Fruit fly (Drosophila melanogaster) whole organism, embryonic: ENCODE measurements around the gene CanB.

Experiments used
- Antp ChIP-seq: fragments of 200-800 bp; sonication (Bioruptor generic); optimal IDR thresholded peaks from 3 replicates; lab custom pipeline; 2016; ENCODE audit warnings: missing biosample characterization, missing genetic modification characterization
- BtbVII ChIP-seq: fragments of 200-800 bp; sonication (Bioruptor generic); optimal IDR thresholded peaks from 3 replicates; lab custom pipeline; 2017; ENCODE audit warnings: missing biosample characterization, mild to moderate bottlenecking, missing genetic modification characterization
- CG10565 ChIP-seq: fragments of 200-800 bp; sonication (Bioruptor generic); optimal IDR thresholded peaks from 3 replicates; lab custom pipeline; 2016; ENCODE audit warnings: missing biosample characterization, mild to moderate bottlenecking, missing genetic modification characterization
- CG10654 ChIP-seq: fragments of 200-800 bp; sonication (Bioruptor generic); optimal IDR thresholded peaks from 2 replicates; lab custom pipeline; 2016; ENCODE audit warnings: missing biosample characterization, missing genetic modification characterization
- CG12155 ChIP-seq: fragments of 200-800 bp; sonication (Bioruptor generic); optimal IDR thresholded peaks from 3 replicates; lab custom pipeline; 2016; ENCODE audit warnings: missing biosample characterization, missing genetic modification characterization
- CG14441 ChIP-seq: fragments of 200-800 bp; sonication (Bioruptor generic); IDR thresholded peaks from 2 replicates; pipeline ENCODE4 v1.3.6; 2022; ENCODE audit warnings: missing biosample characterization, missing genetic modification characterization
- CG14667 ChIP-seq: fragments of 200-800 bp; sonication (Bioruptor generic); IDR thresholded peaks from 2 replicates; pipeline ENCODE4 v1.3.6; 2022; ENCODE audit warnings: missing biosample characterization, missing genetic modification characterization
- CG15073 ChIP-seq: fragments of 200-800 bp; sonication (Bioruptor generic); optimal IDR thresholded peaks from 2 replicates; lab custom pipeline; 2016; ENCODE audit warnings: missing biosample characterization, missing genetic modification characterization
- CG15514 ChIP-seq: fragments of 200-800 bp; sonication (Bioruptor generic); optimal IDR thresholded peaks from 3 replicates; lab custom pipeline; 2017; ENCODE audit warnings: missing biosample characterization, missing genetic modification characterization, mild to moderate bottlenecking, moderate library complexity, missing genetic modification reagents
- CG16813 ChIP-seq: fragments of 200-800 bp; sonication (Bioruptor generic); IDR thresholded peaks from 3 replicates; pipeline ENCODE4 v1.3.6; 2022; ENCODE audit warnings: missing biosample characterization, missing genetic modification characterization; ENCODE audit not compliant: partially characterized antibody
- CG16815 ChIP-seq: fragments of 200-800 bp; sonication (Bioruptor generic); optimal IDR thresholded peaks from 3 replicates; lab custom pipeline; 2017; ENCODE audit warnings: missing biosample characterization, mild to moderate bottlenecking, missing genetic modification characterization
- CG17361 ChIP-seq: fragments of 200-800 bp; sonication (Bioruptor generic); IDR thresholded peaks from 3 replicates; pipeline ENCODE4 v1.3.6; 2022; ENCODE audit warnings: missing biosample characterization, missing genetic modification characterization
- CG3065 ChIP-seq: fragments of 200-800 bp; sonication (Bioruptor generic); optimal IDR thresholded peaks from 2 replicates; lab custom pipeline; 2016; ENCODE audit warnings: missing biosample characterization, missing genetic modification characterization
- CG33557 ChIP-seq: fragments of 200-800 bp; sonication (Bioruptor generic); optimal IDR thresholded peaks from 2 replicates; lab custom pipeline; 2019; ENCODE audit warnings: missing biosample characterization, mild to moderate bottlenecking, missing genetic modification characterization, moderate library complexity
- CG6175 ChIP-seq: fragments of 200-800 bp; sonication (Bioruptor generic); IDR thresholded peaks from 3 replicates; pipeline ENCODE4 v1.3.6; 2022; ENCODE audit warnings: missing biosample characterization, missing genetic modification characterization
- CG6654 ChIP-seq: fragments of 200-800 bp; sonication (Bioruptor generic); optimal IDR thresholded peaks from 2 replicates; lab custom pipeline; 2017; ENCODE audit warnings: missing biosample characterization, mild to moderate bottlenecking, missing genetic modification characterization
- CG7963 ChIP-seq: fragments of 200-800 bp; sonication (Bioruptor generic); IDR thresholded peaks from 3 replicates; pipeline ENCODE4 v1.3.6; 2022; ENCODE audit warnings: missing biosample characterization, missing genetic modification characterization; ENCODE audit not compliant: partially characterized antibody
- CG7987 ChIP-seq: fragments of 200-800 bp; sonication (Bioruptor generic); optimal IDR thresholded peaks from 2 replicates; lab custom pipeline; 2018; ENCODE audit warnings: missing biosample characterization, mild to moderate bottlenecking, missing genetic modification characterization, moderate library complexity
- CG8388 ChIP-seq: fragments of 200-800 bp; sonication (Bioruptor generic); optimal IDR thresholded peaks from 2 replicates; lab custom pipeline; 2019; ENCODE audit warnings: missing biosample characterization, mild to moderate bottlenecking, missing genetic modification characterization, moderate library complexity
- CG9609 ChIP-seq: fragments of 200-800 bp; sonication (Bioruptor generic); optimal IDR thresholded peaks from 3 replicates; lab custom pipeline; 2016; ENCODE audit warnings: missing biosample characterization, missing genetic modification characterization
- CHES-1-like ChIP-seq: fragments of 200-800 bp; sonication (Bioruptor generic); optimal IDR thresholded peaks from 2 replicates; lab custom pipeline; 2016; ENCODE audit warnings: missing biosample characterization, missing genetic modification characterization
- Dek ChIP-seq: fragments of 200-800 bp; sonication (Bioruptor generic); optimal IDR thresholded peaks from 3 replicates; lab custom pipeline; 2019; ENCODE audit warnings: missing biosample characterization, mild to moderate bottlenecking, missing genetic modification characterization, moderate library complexity
- Dll ChIP-seq: fragments of 200-800 bp; sonication (Bioruptor generic); IDR thresholded peaks from 4 replicates; pipeline ENCODE4 v1.3.6; 2022; ENCODE audit warnings: missing biosample characterization, missing genetic modification characterization; ENCODE audit not compliant: partially characterized antibody
- Elba2 ChIP-seq: fragments of 200-800 bp; sonication (Bioruptor generic); optimal IDR thresholded peaks from 3 replicates; lab custom pipeline; 2016; ENCODE audit warnings: missing biosample characterization, missing genetic modification characterization
- GATAe ChIP-seq: fragments of 200-800 bp; sonication (Bioruptor generic); conservative IDR thresholded peaks from 2 replicates; pipeline ENCODE4 v1.3.6; 2022; ENCODE audit warnings: missing biosample characterization, missing genetic modification characterization
- HLH3B ChIP-seq: fragments of 200-800 bp; sonication (Bioruptor generic); IDR thresholded peaks from 2 replicates; pipeline ENCODE4 v1.3.6; 2022; ENCODE audit warnings: missing biosample characterization, missing genetic modification characterization
- Hmr ChIP-seq: fragments of 200-800 bp; sonication (Bioruptor generic); optimal IDR thresholded peaks from 3 replicates; lab custom pipeline; 2017; ENCODE audit warnings: mild to moderate bottlenecking, missing biosample characterization, missing genetic modification reagents, missing genetic modification characterization
- Lhr ChIP-seq: fragments of 200-800 bp; sonication (Bioruptor generic); optimal IDR thresholded peaks from 3 replicates; lab custom pipeline; 2017; ENCODE audit warnings: mild to moderate bottlenecking, missing biosample characterization, missing genetic modification reagents, missing genetic modification characterization
- Lim3 ChIP-seq: fragments of 200-800 bp; sonication (Bioruptor generic); IDR thresholded peaks from 2 replicates; pipeline ENCODE4 v1.3.6; 2022; ENCODE audit warnings: missing biosample characterization, missing genetic modification characterization
- Taf1 ChIP-seq: fragments of 200-800 bp; sonication (Bioruptor generic); IDR thresholded peaks from 2 replicates; pipeline ENCODE4 v1.3.6; 2022; ENCODE audit warnings: missing biosample characterization, missing genetic modification characterization
- bigmax ChIP-seq: fragments of 200-800 bp; sonication (Bioruptor generic); optimal IDR thresholded peaks from 2 replicates; lab custom pipeline; 2018; ENCODE audit warnings: missing biosample characterization, mild to moderate bottlenecking, missing genetic modification characterization
- bsh ChIP-seq, 2 experiments: fragments of 200-800 bp; sonication (Bioruptor generic); optimal IDR thresholded peaks; 2 replicates each; lab custom pipeline; 2017 to 2018; ENCODE audit warnings: mild to moderate bottlenecking in 2 of 2, missing biosample characterization in 2 of 2, missing genetic modification characterization in 2 of 2, moderate library complexity in 1 of 2
- dpn ChIP-seq, 2 experiments: fragments of 200-800 bp; sonication (Bioruptor generic); optimal IDR thresholded peaks; 3 replicates each; lab custom pipeline; 2016; ENCODE audit warnings: missing biosample characterization in 2 of 2, missing genetic modification characterization in 2 of 2
- emc ChIP-seq: fragments of 200-800 bp; sonication (Bioruptor generic); optimal IDR thresholded peaks from 2 replicates; lab custom pipeline; 2016; ENCODE audit warnings: missing biosample characterization, missing genetic modification characterization
- exex ChIP-seq: fragments of 200-800 bp; sonication (Bioruptor generic); optimal IDR thresholded peaks from 4 replicates; lab custom pipeline; 2018; ENCODE audit warnings: missing biosample characterization, mild to moderate bottlenecking, missing genetic modification characterization, moderate library complexity
- fd96Cb ChIP-seq: fragments of 200-800 bp; sonication (Bioruptor generic); optimal IDR thresholded peaks from 2 replicates; lab custom pipeline; 2018; ENCODE audit warnings: missing biosample characterization, mild to moderate bottlenecking, missing genetic modification characterization, moderate library complexity
- gfzf ChIP-seq: fragments of 200-800 bp; sonication (Bioruptor generic); optimal IDR thresholded peaks from 2 replicates; lab custom pipeline; 2016; ENCODE audit warnings: missing biosample characterization, mild to moderate bottlenecking, missing genetic modification characterization, moderate library complexity
- gsb ChIP-seq: fragments of 200-800 bp; sonication (Bioruptor generic); IDR thresholded peaks from 2 replicates; pipeline ENCODE4 v1.3.6; 2022; ENCODE audit warnings: missing biosample characterization, missing genetic modification characterization
- hbn ChIP-seq: fragments of 200-800 bp; sonication (Bioruptor generic); IDR thresholded peaks from 2 replicates; pipeline ENCODE4 v1.3.6; 2022; ENCODE audit warnings: missing biosample characterization, missing genetic modification characterization; ENCODE audit not compliant: partially characterized antibody
- lov ChIP-seq, 2 experiments: fragments of 200-800 bp in 1 of 2; fragments of >200 bp in 1 of 2; sonication (Bioruptor generic) in 1 of 2; IDR thresholded peaks in 1 of 2; optimal IDR thresholded peaks in 1 of 2; 2 replicates in 1 of 2; 3 replicates in 1 of 2; pipeline versions ENCODE4 v1.3.6 to Lab custom; 2017 to 2022; ENCODE audit warnings: missing biosample characterization in 1 of 2, missing genetic modification characterization in 1 of 2
- oc ChIP-seq: fragments of 200-800 bp; sonication (Bioruptor generic); optimal IDR thresholded peaks from 2 replicates; lab custom pipeline; 2018; ENCODE audit warnings: missing biosample characterization, mild to moderate bottlenecking, missing genetic modification characterization, moderate library complexity
- pita ChIP-seq: fragments of 200-800 bp; sonication (Bioruptor generic); optimal IDR thresholded peaks from 2 replicates; lab custom pipeline; 2017; ENCODE audit warnings: missing biosample characterization, mild to moderate bottlenecking, missing genetic modification characterization
- schlank ChIP-seq: fragments of 200-800 bp; sonication (Bioruptor generic); optimal IDR thresholded peaks from 2 replicates; lab custom pipeline; 2018; ENCODE audit warnings: missing biosample characterization, mild to moderate bottlenecking, missing genetic modification characterization
- scrt ChIP-seq: fragments of 200-800 bp; sonication (Bioruptor generic); optimal IDR thresholded peaks from 2 replicates; lab custom pipeline; 2018; ENCODE audit warnings: missing biosample characterization, mild to moderate bottlenecking, missing genetic modification characterization, moderate library complexity
- sens ChIP-seq: fragments of 200-800 bp; sonication (Bioruptor generic); peaks from one replicate; lab custom pipeline; 2016; ENCODE audit warnings: missing biosample characterization, missing genetic modification characterization
- sens-2 ChIP-seq: fragments of 200-800 bp; sonication (Bioruptor generic); IDR thresholded peaks from 2 replicates; pipeline ENCODE4 v1.3.6; 2022; ENCODE audit warnings: missing biosample characterization, missing genetic modification characterization
- sim ChIP-seq: fragments of 200-800 bp; sonication (Bioruptor generic); IDR thresholded peaks from 2 replicates; pipeline ENCODE4 v1.3.6; 2022; ENCODE audit warnings: missing biosample characterization, missing genetic modification characterization
- tgo ChIP-seq: fragments of 200-800 bp; sonication (Bioruptor generic); IDR thresholded peaks from 3 replicates; pipeline ENCODE4 v1.3.6; 2022; ENCODE audit warnings: missing biosample characterization, missing genetic modification characterization
- tna ChIP-seq: fragments of 200-800 bp; sonication (Bioruptor generic); IDR thresholded peaks from 2 replicates; pipeline ENCODE4 v1.3.6; 2022; ENCODE audit warnings: missing biosample characterization, missing genetic modification characterization; ENCODE audit not compliant: partially characterized antibody

The CanB gene

DNA sequence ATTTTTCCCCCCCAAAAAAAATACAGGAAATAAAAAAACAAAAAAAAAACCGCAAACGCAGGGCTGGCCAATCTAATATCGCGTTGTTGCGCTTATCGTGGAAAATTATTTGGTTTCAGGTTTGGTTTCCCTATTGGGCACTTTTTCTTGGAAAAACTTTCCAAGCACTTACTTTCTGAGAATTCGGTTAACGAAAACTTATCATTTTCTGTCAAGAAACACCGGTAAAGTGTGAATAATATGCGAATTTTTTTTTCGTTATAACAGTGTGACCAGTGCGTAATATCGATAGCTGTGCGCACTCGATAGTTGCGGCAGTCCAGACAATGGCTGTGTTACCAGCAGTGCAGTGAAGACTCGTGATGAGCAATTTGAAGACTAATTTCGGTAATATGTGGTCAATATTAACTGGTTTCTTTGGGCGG is 9.8 kb upstream of the CanB start, which contains the start of gene Rnp4F (continued):
- TF ChIP-seq Dek (tag; lab: Kevin White, UChicago) (peak; percentile 59), CHES-1-like (peak; percentile 81), CG16815 (GFP tag; lab: Kevin White, UChicago) (peak; percentile 48), oc (tag; lab: Kevin White, UChicago) (no peak), tgo (GFP tag; lab: Robert Waterston, UW) (peak; percentile 69), exex (tag; lab: Kevin White, UChicago) (no peak), BtbVII (GFP tag; lab: Kevin White, UChicago) (no peak), CG12155 (GFP tag; lab: Kevin White, UChicago) (peak; percentile 67), bigmax (GFP tag; lab: Kevin White, UChicago) (no peak), Antp (GFP tag; lab: Kevin White, UChicago) (peak; percentile 78), sim (GFP tag; lab: Robert Waterston, UW) (no peak), Dll (GFP tag; lab: Robert Waterston, UW) (peak; percentile 76), CG14667 (peak; percentile 57), bsh (GFP tag; optimal IDR thresholded peaks at IDR 0.05; lab: Kevin White, UChicago) (peak; percentile 34 to 48), lov (optimal IDR thresholded peaks at IDR 0.05; lab: Kevin White, UChicago) (no peak), lov (GFP tag; IDR thresholded peaks at IDR 0.05; lab: Robert Waterston, UW) (peak; percentile 66; the same call in 1 of the 3 replicates), gsb (GFP tag; lab: Robert Waterston, UW) (0 out of 2 replicates have a peak, but pooled peaks have one; percentile 25), Taf1 (GFP tag; lab: Robert Waterston, UW) (peak; percentile 21; the same call in 1 of the 2 replicates), Lim3 (GFP tag; lab: Robert Waterston, UW) (no peak), CG6654 (GFP tag; lab: Kevin White, UChicago) (no peak), sens-2 (GFP tag; lab: Robert Waterston, UW) (no peak), sens (GFP tag; lab: Kevin White, UChicago) (peak; percentile 90), CG8388 (GFP tag; lab: Kevin White, UChicago) (no peak), fd96Cb (no peak), Lhr (GFP tag; lab: Kevin White, UChicago) (peak; percentile 65), CG16813 (GFP tag; lab: Robert Waterston, UW) (peak; percentile 86), CG7987 (GFP tag; lab: Kevin White, UChicago) (peak; percentile 7), GATAe (GFP tag; lab: Robert Waterston, UW) (no peak), CG7963 (GFP tag; lab: Robert Waterston, UW) (peak; percentile 65; the same call in 2 of the 3 replicates), CG33557 (GFP tag; lab: Kevin White, UChicago) (no peak), Elba2 (GFP tag; lab: Kevin White, UChicago) (peak; percentile 75), CG3065 (GFP tag; lab: Kevin White, UChicago) (peak; percentile 26), CG15073 (GFP tag; lab: Kevin White, UChicago) (no peak), pita (GFP tag; lab: Kevin White, UChicago) (no peak), CG17361 (GFP tag; lab: Robert Waterston, UW) (no peak; the same call in 1 of the 3 replicates), CG6175 (0 out of 3 replicates have a peak, but pooled peaks have one; percentile 42), CG10565 (GFP tag; lab: Kevin White, UChicago) (no peak), schlank (no peak), CG15514 (peak; percentile 56), emc (GFP tag; lab: Kevin White, UChicago) (peak; percentile 67), dpn (GFP tag; optimal IDR thresholded peaks at IDR 0.05; lab: Kevin White, UChicago) (peak; percentile 77 to 80), hbn (GFP tag; lab: Robert Waterston, UW) (peak; percentile 64; the same call in 1 of the 2 replicates), CG14441 (GFP tag; lab: Robert Waterston, UW) (peak; percentile 66), scrt (no peak), Hmr (GFP tag; lab: Kevin White, UChicago) (no peak), tna (GFP tag; lab: Robert Waterston, UW) (peak; percentile 51; the same call in 1 of the 2 replicates), CG9609 (GFP tag; lab: Kevin White, UChicago) (peak; percentile 72), gfzf (GFP tag; lab: Kevin White, UChicago) (peak; percentile 65), CG10654 (GFP tag; lab: Kevin White, UChicago) (peak; percentile 51), HLH3B (peak; percentile 62)
